Fruit fly (Drosophila melanogaster): ENCODE data around the gene Ufd1.
"Not testable (repeated sequence)": the region's sequence is repeated elsewhere in the genome, so short reads cannot be mapped to it uniquely, and the experiment has no call there.

The Ufd1 gene

DNA sequence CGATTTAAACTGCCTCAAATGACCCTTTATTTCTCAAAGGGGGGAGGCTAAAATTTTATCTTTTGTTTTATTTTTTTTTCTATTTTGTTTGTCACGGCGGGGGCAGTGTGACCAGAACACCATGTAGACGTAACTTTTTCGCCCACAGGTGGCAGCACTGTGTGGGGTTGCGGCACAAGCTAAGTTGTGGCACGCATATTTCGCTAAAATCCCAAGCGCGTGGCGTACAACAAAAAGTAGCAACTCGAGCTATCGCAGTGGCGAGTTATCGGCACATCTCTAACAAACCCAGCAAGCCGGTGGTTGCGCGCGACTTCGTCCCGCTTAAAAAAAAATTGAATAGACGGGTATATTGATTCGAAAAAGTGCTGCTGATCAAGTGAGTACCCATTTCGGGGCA is at the start of gene Ufd1, which contains the start of gene NaPi-III:
Gene Ufd1 (minus strand): TSS at position 129 of the 400 bp plus-strand sequence.
Gene NaPi-III (plus strand): TSS at position 261 of the 400 bp plus-strand sequence.
- TF ChIP-seq CG8478 (optimal IDR thresholded peaks at IDR 0.05) (no peak), CTCF (optimal IDR thresholded peaks at IDR 0.05) (peak; percentile 96)

DNA sequence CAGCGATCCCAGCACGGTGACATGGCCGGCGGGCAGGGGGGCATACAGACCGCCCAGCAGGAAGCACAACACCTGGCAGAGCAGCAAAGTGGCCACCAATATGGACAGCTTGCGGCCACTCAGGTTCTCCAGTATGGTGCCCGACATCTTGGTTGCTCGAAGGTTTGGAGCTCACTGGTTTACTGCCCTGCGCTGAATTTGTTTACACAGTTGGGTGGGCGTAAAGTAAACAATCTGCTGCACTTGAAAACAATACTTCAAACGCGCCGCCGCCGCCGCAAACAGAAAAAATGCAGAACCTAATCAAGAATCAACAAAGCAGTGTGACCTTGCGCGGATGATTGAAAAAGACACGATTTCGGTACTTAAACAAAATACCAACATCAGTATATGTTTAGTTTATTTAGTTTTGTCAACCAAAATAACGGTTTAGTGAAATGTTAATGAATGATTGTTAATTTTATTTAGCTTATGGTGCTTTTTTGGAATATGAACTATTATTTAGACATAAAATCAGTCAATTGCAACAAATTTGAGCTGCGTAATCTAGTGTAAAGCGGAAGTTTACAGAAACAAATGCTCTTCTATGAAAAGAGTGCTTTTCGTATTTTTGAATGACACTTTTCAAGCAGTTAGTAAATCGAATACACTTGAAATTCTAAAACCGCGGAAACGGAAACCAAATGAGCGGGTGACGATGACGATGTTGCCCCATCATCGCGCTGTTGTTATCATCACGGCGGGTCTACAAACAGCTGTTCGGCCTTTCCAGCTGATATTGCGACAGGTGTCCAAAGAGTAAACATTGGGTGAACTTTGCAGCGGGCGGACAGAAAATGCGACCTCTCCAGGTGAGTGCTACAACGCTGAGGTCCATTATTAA is 46.5 kb upstream of the Ufd1 start, which contains the start of the genes wls and Adck5:
Gene wls (minus strand): TSS at position 327 of the 883 bp plus-strand sequence.
Gene Adck5 (plus strand): TSS at position 519 of the 883 bp plus-strand sequence.
- TF ChIP-seq CTCF (optimal IDR thresholded peaks at IDR 0.05): no peak
- TF ChIP-seq CG8478 (optimal IDR thresholded peaks at IDR 0.05): no peak

DNA sequence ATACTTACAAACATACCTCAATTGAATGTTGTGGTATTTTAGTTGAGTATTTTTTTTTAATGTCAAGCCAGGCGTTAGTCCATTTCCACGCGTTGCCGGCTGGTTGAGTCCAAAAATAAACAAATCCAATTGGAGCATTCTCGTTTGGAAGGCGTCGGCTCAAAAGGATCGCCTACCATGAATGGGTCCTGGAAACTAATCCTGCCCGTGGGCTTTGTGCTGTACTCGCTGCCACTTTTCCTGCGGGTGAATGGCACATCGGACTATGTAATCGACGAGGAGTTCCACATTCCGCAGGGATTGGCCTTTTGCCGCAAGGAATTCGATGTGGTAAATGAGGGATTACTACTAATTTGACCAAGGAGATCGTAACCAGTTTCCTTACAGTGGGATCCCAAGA is 41.9 kb upstream of the Ufd1 start, which contains the start of gene Alg10:
Gene Alg10 (plus strand): TSS at position 73 of the 400 bp plus-strand sequence.
- TF ChIP-seq CTCF (optimal IDR thresholded peaks at IDR 0.05) (no peak), CG8478 (optimal IDR thresholded peaks at IDR 0.05) (no peak)

DNA sequence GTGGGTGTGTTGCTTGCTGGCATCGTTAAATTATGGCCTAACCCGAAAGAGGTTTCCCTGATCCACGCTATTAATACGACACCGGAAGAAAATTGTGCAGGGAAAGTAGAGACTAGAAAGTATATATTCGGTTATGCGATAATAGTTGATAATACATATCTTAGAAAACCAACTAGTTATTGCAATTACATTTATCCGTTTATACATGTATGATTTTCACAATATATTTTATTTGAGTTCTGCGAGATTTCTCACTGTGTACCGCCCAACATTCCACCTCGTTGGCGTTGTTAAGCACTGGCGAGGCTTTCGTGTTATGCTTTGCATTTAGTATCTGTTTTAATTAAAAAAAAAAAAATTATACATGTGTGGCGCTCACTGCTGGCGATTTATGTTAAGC is 32.4 kb upstream of the Ufd1 start:
- TF ChIP-seq CTCF (optimal IDR thresholded peaks at IDR 0.05) (no peak), CG8478 (optimal IDR thresholded peaks at IDR 0.05) (no peak)

DNA sequence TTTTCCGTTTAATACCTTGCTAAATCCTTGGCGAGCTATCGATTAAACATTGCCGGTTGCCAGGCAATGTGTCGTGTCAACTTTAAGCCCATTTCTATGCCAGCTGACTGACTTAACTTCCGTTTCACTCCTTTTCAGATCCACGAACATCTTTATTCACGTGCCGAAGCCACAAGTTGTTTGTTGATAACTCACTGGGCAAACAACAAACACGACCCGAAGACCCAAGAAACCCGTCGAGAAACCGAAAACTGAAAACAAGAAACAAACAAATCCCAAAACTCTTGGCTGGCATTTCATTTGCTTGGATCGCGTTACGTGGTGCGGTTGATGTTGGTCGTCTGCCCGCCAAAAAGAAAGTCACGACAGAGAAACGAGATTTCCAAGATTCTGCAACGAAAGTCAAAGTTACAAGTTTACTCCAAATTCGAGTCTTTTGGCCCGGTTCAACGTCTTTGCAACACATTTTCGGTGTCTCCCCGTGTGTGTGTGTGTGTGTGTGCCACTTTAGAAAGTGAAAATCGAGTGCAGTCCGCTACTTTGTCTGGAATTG is 27.8 kb upstream of the Ufd1 start, which contains the start of gene CG6216:
Gene CG6216 (minus strand): TSS at position 51 of the 553 bp plus-strand sequence.
- TF ChIP-seq CG8478 (optimal IDR thresholded peaks at IDR 0.05): no peak
- no peak for TF ChIP-seq CTCF (optimal IDR thresholded peaks at IDR 0.05)

- no peak for TF ChIP-seq CG8478 (optimal IDR thresholded peaks at IDR 0.05)
- TF ChIP-seq CTCF (optimal IDR thresholded peaks at IDR 0.05): no peak
Observed at dm6 chr3L:11148478-11149251, 25.6 kb upstream of the Ufd1 start.

dm6 chr3L:11147675-11148074 is 24.7 kb upstream of the Ufd1 start:
- no peak for TF ChIP-seq CG8478 (optimal IDR thresholded peaks at IDR 0.05)
- TF ChIP-seq CTCF (optimal IDR thresholded peaks at IDR 0.05): no peak

DNA sequence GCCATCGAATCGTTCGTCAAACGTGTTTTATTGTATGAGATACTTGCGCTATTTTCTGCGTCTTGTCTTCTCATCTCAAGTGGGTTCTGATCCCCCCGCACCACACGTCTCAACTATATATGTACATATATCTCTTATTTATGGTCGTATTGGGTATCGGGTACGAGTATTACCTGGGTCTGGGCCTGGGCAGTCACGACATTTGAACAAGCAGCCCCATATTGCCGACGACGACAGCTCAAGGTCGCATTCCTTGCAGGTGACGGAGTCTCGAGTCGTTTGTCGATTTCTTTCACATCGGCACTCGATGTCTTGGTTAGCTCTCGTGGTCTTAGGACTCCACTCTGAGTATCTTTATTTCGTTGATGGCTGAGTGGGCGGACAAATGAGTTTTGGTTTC is 22.0 kb upstream of the Ufd1 start:
- TF ChIP-seq CTCF (optimal IDR thresholded peaks at IDR 0.05) (no peak), CG8478 (optimal IDR thresholded peaks at IDR 0.05) (no peak)

dm6 chr3L:11138862-11139261 is 15.8 kb upstream of the Ufd1 start:
- TF ChIP-seq CG8478 (optimal IDR thresholded peaks at IDR 0.05) (no peak), CTCF (optimal IDR thresholded peaks at IDR 0.05) (no peak)

- TF ChIP-seq CTCF (optimal IDR thresholded peaks at IDR 0.05) (no peak), CG8478 (optimal IDR thresholded peaks at IDR 0.05) (no peak)
Observed at dm6 chr3L:11136349-11136748, 13.3 kb upstream of the Ufd1 start.

dm6 chr3L:11135846-11136245 is 12.8 kb upstream of the Ufd1 start, which contains the start of gene IRSp53:
Gene IRSp53, plus strand, starts transcription at chr3L:11136049.
- TF ChIP-seq CG8478 (optimal IDR thresholded peaks at IDR 0.05): no peak
- TF ChIP-seq CTCF (optimal IDR thresholded peaks at IDR 0.05): no peak

DNA sequence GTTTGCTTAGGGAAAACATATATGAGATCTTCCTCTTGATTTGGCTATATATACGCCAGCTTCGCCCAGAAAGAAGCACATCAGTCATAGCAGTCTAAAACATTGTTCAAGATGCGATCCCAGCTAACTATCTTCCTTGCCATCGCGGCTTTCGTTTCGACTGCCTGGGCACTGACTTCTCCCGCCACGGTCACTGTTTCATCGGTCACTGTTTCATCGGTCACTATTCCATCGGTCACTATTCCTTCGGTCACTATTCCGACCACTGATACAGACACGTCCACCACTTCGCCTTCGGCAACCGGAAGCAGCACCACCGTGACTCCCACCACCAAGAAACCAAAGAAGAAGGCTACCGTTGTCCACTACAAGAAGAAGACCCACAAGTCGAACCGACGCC is 11.9 kb upstream of the Ufd1 start, which contains the start of gene CG14143:
Gene CG14143 (plus strand): TSS at position 102 of the 400 bp plus-strand sequence.
- TF ChIP-seq CG8478, CTCF (optimal IDR thresholded peaks at IDR 0.05): not testable (repeated sequence)

dm6 chr3L:11132055-11132454 is 9.0 kb upstream of the Ufd1 start, which contains the start of gene CG32074:
Gene CG32074, minus strand, starts transcription at chr3L:11132322.
- TF ChIP-seq CTCF, CG8478 (optimal IDR thresholded peaks at IDR 0.05): not testable (repeated sequence)

DNA sequence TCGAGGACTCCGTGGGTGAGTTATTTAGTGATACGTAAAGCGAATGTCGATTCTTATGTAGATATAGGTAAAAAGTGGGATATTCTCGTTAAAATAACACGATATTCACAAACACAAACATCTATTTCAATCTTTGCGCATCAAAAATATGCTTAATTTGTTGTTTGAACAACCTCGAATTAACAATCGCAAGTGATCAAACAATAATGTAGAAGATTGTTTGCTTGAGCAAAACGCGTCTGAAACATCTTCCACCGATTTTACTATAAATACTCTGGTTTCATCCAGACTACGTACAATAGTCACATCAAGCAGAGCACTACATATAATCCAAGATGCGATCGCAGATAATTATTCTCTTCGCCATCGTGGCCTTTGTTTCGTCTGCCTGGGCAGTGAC is 7.5 kb upstream of the Ufd1 start, which contains the start of gene nol:
Gene nol (plus strand): TSS at position 301 of the 400 bp plus-strand sequence.
- TF ChIP-seq CTCF (optimal IDR thresholded peaks at IDR 0.05) (no peak), CG8478 (optimal IDR thresholded peaks at IDR 0.05) (no peak)
